Worm (Caenorhabditis elegans) whole organism, mixed stage, embryonic: ENCODE measurements around the gene R02F11.10.
"Not testable (repeated sequence)": the region's sequence is repeated elsewhere in the genome, so short reads cannot be mapped to it uniquely, and the experiment has no call there.

Experiments used
- blmp-1 ChIP-seq: fragments of 150-350 bp; optimal IDR thresholded peaks from 2 replicates; lab custom pipeline; 2014; ENCODE audit warnings: missing biosample characterization, missing genetic modification characterization
- ceh-39 ChIP-seq: fragments of 150-350 bp; optimal IDR thresholded peaks from 2 replicates; lab custom pipeline; 2014; ENCODE audit warnings: missing biosample characterization, missing genetic modification characterization
- ceh-43 ChIP-seq: fragments of 200-800 bp; sonication (Bioruptor generic); optimal IDR thresholded peaks from 2 replicates; lab custom pipeline; 2018; ENCODE audit warnings: mild to moderate bottlenecking, missing genetic modification characterization, moderate library complexity, missing compliant biosample characterization
- ceh-83 ChIP-seq: fragments of 200-800 bp; sonication (Bioruptor generic); optimal IDR thresholded peaks from 2 replicates; lab custom pipeline; 2018; ENCODE audit warnings: mild to moderate bottlenecking, missing genetic modification characterization, missing compliant biosample characterization
- ces-1 ChIP-seq: fragments of 150-350 bp; optimal IDR thresholded peaks from 2 replicates; lab custom pipeline; 2014; ENCODE audit warnings: missing biosample characterization, missing genetic modification reagents, missing genetic modification characterization
- cnd-1 ChIP-seq: fragments of 200-800 bp; sonication (Bioruptor generic); optimal IDR thresholded peaks from 2 replicates; lab custom pipeline; 2018; ENCODE audit warnings: mild to moderate bottlenecking, missing genetic modification characterization, missing compliant biosample characterization
- drap-1 ChIP-seq: fragments of 200-800 bp; sonication (Bioruptor generic); optimal IDR thresholded peaks from 3 replicates; lab custom pipeline; 2018; ENCODE audit warnings: mild to moderate bottlenecking, missing genetic modification characterization, missing compliant biosample characterization
- elt-1 ChIP-seq: sonication (generic microtip); optimal IDR thresholded peaks from 2 replicates; lab custom pipeline; 2017; ENCODE audit warnings: missing genetic modification characterization, mild to moderate bottlenecking, missing compliant biosample characterization, antibody characterized with exemption, moderate library complexity, borderline replicate concordance; ENCODE audit not compliant: insufficient read depth
- flh-1 ChIP-seq: fragments of 200-800 bp; sonication (Bioruptor generic); optimal IDR thresholded peaks from 2 replicates; lab custom pipeline; 2018; ENCODE audit warnings: mild to moderate bottlenecking, missing genetic modification characterization, moderate library complexity, missing compliant biosample characterization
- ham-2 ChIP-seq: fragments of 200-800 bp; sonication (Bioruptor generic); optimal IDR thresholded peaks from 2 replicates; lab custom pipeline; 2018; ENCODE audit warnings: mild to moderate bottlenecking, missing genetic modification characterization, missing compliant biosample characterization
- hlh-1 ChIP-seq: fragments of 150-350 bp; optimal IDR thresholded peaks from 2 replicates; lab custom pipeline; 2014; ENCODE audit warnings: missing biosample characterization, missing genetic modification reagents, missing genetic modification characterization
- lin-13 ChIP-seq: fragments of 150-350 bp; optimal IDR thresholded peaks from 2 replicates; lab custom pipeline; 2014; ENCODE audit warnings: missing biosample characterization, missing genetic modification characterization
- lin-32 ChIP-seq: fragments of 200-800 bp; sonication (Bioruptor generic); optimal IDR thresholded peaks from 2 replicates; lab custom pipeline; 2018; ENCODE audit warnings: mild to moderate bottlenecking, missing genetic modification characterization, missing compliant biosample characterization
- lsy-2 ChIP-seq: fragments of 150-350 bp; optimal IDR thresholded peaks from 2 replicates; lab custom pipeline; 2014; ENCODE audit warnings: missing biosample characterization, missing genetic modification characterization
- mab-5 ChIP-seq: fragments of 150-350 bp; optimal IDR thresholded peaks from 2 replicates; lab custom pipeline; 2014; ENCODE audit warnings: missing biosample characterization, missing genetic modification characterization
- mep-1 ChIP-seq: fragments of 150-350 bp; optimal IDR thresholded peaks from 2 replicates; lab custom pipeline; 2017; ENCODE audit warnings: missing biosample characterization, missing genetic modification reagents, missing genetic modification characterization, inconsistent platforms
- mls-2 ChIP-seq: sonication (generic microtip); optimal IDR thresholded peaks from 2 replicates; lab custom pipeline; 2016; ENCODE audit warnings: mild to moderate bottlenecking, missing genetic modification characterization, moderate library complexity, missing compliant biosample characterization
- nhr-2 ChIP-seq: fragments of 150-350 bp; optimal IDR thresholded peaks from 2 replicates; lab custom pipeline; 2014; ENCODE audit warnings: missing biosample characterization, missing genetic modification characterization
- nhr-237 ChIP-seq: fragments of 150-350 bp; optimal IDR thresholded peaks from 2 replicates; lab custom pipeline; 2014; ENCODE audit warnings: missing biosample characterization, missing genetic modification characterization
- nhr-28 ChIP-seq: fragments of 150-350 bp; optimal IDR thresholded peaks from 2 replicates; lab custom pipeline; 2014; ENCODE audit warnings: missing biosample characterization, missing genetic modification characterization
- nhr-76 ChIP-seq: sonication (generic microtip); optimal IDR thresholded peaks from 2 replicates; lab custom pipeline; 2017; ENCODE audit warnings: missing biosample characterization, missing genetic modification characterization
- pha-4 ChIP-seq: fragments of 150-350 bp; optimal IDR thresholded peaks from 2 replicates; lab custom pipeline; 2018; ENCODE audit warnings: missing biosample characterization, missing genetic modification reagents, missing genetic modification characterization
- sem-2 ChIP-seq: fragments of 200-800 bp; sonication (Bioruptor generic); optimal IDR thresholded peaks from 2 replicates; lab custom pipeline; 2018; ENCODE audit warnings: mild to moderate bottlenecking, missing genetic modification characterization, missing compliant biosample characterization
- snpc-4 ChIP-seq: fragments of 150-350 bp; optimal IDR thresholded peaks from 2 replicates; lab custom pipeline; 2014; ENCODE audit warnings: missing biosample characterization, missing genetic modification characterization
- sptf-1 ChIP-seq: sonication (generic microtip); optimal IDR thresholded peaks from 2 replicates; lab custom pipeline; 2017; ENCODE audit warnings: mild to moderate bottlenecking, missing genetic modification characterization, moderate library complexity, missing compliant biosample characterization
- tbx-8 ChIP-seq: fragments of 200-800 bp; sonication (Bioruptor generic); optimal IDR thresholded peaks from 2 replicates; lab custom pipeline; 2018; ENCODE audit warnings: mild to moderate bottlenecking, missing genetic modification characterization, moderate library complexity, missing compliant biosample characterization
- unc-120 ChIP-seq: sonication (generic microtip); optimal IDR thresholded peaks from 2 replicates; lab custom pipeline; 2017; ENCODE audit warnings: missing genetic modification characterization, missing compliant biosample characterization; ENCODE audit not compliant: poor library complexity, severe bottlenecking
- unc-39 ChIP-seq: fragments of 150-350 bp; optimal IDR thresholded peaks from 2 replicates; lab custom pipeline; 2014; ENCODE audit warnings: missing biosample characterization, missing genetic modification characterization
- unc-62 ChIP-seq: fragments of 150-350 bp; optimal IDR thresholded peaks from 2 replicates; lab custom pipeline; 2014; ENCODE audit warnings: missing biosample characterization, missing genetic modification reagents, missing genetic modification characterization
- zip-8 ChIP-seq: fragments of 150-350 bp; optimal IDR thresholded peaks from 2 replicates; lab custom pipeline; 2014; ENCODE audit warnings: missing biosample characterization, missing genetic modification characterization
- ztf-11 ChIP-seq: fragments of 150-350 bp; optimal IDR thresholded peaks from 2 replicates; lab custom pipeline; 2014; ENCODE audit warnings: missing biosample characterization, missing genetic modification characterization

Gene R02F11.10

DNA sequence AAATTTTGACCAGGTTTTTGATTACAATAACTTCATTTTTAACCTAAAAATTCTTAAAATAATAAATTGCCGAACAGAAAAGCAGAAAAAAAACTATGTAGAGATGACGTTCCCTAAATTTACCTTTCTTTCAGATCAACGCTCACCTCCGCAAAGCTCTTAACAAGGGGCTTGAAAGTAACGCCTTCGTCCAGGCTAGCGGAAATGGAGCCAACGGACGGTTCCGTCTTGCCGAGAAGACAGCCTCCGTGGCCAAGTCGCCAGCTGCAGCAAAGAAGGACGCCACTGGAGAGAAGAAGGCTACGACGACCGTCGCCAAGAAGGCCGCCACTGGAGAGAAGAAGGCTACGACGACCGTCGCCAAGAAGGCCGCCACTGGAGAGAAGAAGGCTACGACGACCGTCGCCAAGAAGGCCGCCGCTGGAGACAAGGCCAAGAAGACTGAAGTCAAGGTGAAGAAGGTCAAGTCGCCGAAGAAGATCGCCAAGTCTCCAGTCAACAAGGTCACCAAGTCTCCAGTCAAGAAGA, 34.2 kb upstream of the R02F11.10 start:
- TF ChIP-seq cnd-1 = no peak
- no peak for TF ChIP-seq lin-13 (tag; lab: Kevin White, UChicago)
- TF ChIP-seq snpc-4 = no peak
- no peak for TF ChIP-seq unc-120 (tag; lab: Kevin White, UChicago)
- TF ChIP-seq ztf-11 (tag; lab: Kevin White, UChicago) = no peak
- TF ChIP-seq nhr-2 (tag; lab: Kevin White, UChicago) = no peak
- no peak for TF ChIP-seq ceh-43 (GFP tag; lab: Kevin White, UChicago)
- no peak for TF ChIP-seq pha-4 (tag; lab: Kevin White, UChicago)
- TF ChIP-seq ceh-83 (GFP tag; lab: Kevin White, UChicago) = no peak
- no peak for TF ChIP-seq zip-8

DNA sequence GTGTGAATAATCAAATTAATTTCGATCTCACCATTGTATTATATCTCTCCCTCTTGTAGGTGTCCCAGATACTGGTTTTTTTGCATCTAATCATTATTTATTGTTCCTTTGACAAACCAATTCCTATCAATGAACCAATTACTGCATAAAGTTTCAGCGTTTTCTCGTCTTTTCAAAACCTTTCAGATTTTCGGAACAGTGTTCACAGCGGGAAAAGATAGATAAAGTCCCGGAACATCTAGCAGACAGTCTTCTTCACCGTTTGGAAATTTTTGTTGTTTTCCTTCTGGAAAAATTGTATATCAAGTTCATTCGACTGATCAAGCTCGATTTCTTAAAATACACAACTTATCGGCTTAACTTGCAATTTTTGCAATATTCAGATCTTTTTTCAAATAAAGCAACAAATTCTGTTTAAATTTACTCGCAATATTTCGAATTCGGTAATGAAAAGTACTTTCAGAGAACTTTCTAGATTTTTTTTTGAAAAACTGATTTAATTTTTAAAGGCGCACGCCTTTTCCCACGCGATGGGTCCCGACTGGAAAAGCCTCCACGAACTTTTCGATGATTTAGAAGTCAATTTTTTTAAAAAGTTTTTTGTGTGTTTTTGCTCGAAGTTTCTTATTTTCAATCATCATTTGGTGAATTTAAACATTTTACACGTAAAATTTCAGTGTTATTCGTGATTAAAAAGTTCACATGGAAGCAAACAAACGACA, 33.5 kb upstream of the R02F11.10 start, which contains the start of gene pgl-3:
TSS of gene pgl-3 (plus strand) at position 672 of the 722 bp plus-strand sequence.
- TF ChIP-seq drap-1 = no peak
- TF ChIP-seq zip-8 = no peak
- no peak for TF ChIP-seq flh-1 (GFP tag; lab: Kevin White, UChicago)
- no peak for TF ChIP-seq mab-5 (tag; lab: Kevin White, UChicago)
- TF ChIP-seq cnd-1 = no peak
- no peak for TF ChIP-seq nhr-76 (tag; lab: Kevin White, UChicago)
- TF ChIP-seq, all 35 proteins: peak for 0

DNA sequence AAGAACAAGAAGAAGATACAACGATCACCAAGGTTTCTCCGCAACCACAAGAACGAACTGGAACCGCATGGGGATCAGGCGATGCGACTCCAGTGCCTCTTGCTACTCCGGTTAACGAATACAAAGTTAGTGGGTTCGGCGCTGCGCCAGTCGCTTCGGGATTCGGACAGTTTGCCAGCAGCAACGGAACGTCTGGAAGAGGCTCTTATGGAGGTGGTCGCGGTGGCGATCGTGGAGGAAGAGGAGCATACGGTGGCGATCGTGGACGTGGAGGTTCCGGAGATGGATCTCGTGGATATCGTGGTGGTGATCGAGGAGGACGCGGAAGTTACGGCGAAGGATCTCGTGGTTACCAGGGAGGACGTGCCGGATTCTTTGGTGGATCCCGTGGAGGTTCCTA, 30.9 kb upstream of the R02F11.10 start:
- TF ChIP-seq cnd-1 = no peak
- no peak for TF ChIP-seq ham-2
- no peak for TF ChIP-seq lsy-2 (tag; lab: Kevin White, UChicago)
- TF ChIP-seq hlh-1 = no peak
- no peak for TF ChIP-seq ceh-43 (GFP tag; lab: Kevin White, UChicago)
- no peak for TF ChIP-seq ceh-39 (tag; lab: Kevin White, UChicago)
- TF ChIP-seq ceh-83 (GFP tag; lab: Kevin White, UChicago) = no peak
- TF ChIP-seq mls-2 = no peak
- no peak for TF ChIP-seq nhr-28 (tag; lab: Kevin White, UChicago)
- no peak for TF ChIP-seq lin-13 (tag; lab: Kevin White, UChicago)
- TF ChIP-seq unc-62 (GFP tag; lab: Kevin White, UChicago) = no peak
- no peak for TF ChIP-seq elt-1
- no peak for TF ChIP-seq nhr-2 (tag; lab: Kevin White, UChicago)
- TF ChIP-seq unc-39 = no peak
- TF ChIP-seq nhr-237 (tag; lab: Kevin White, UChicago) = no peak
- TF ChIP-seq flh-1 (GFP tag; lab: Kevin White, UChicago) = no peak

DNA sequence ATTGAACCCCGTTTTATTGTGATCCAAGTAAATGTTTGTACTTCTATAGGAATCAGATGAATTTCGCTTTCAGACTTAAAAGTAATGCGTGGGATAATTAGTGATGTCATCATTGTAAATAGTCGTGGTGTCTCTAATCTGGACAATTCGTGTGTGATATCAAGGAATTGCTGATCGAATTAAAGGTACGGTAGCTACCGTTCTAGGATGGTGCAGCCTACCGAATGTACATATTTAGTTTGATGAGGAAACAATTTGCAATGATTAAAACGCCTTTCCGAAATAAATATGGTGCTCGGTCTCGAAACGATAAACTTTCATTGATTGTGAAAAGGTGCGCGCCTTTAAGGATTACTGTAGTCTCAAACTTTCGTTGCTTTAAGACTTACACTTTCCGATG, 30.4 kb upstream of the R02F11.10 start:
- no peak for TF ChIP-seq flh-1 (GFP tag; lab: Kevin White, UChicago)
- TF ChIP-seq tbx-8 (GFP tag; lab: Kevin White, UChicago) = no peak
- TF ChIP-seq blmp-1 = no peak
- TF ChIP-seq lin-13 (tag; lab: Kevin White, UChicago) = no peak
- no peak for TF ChIP-seq sptf-1 (tag; lab: Kevin White, UChicago)
- TF ChIP-seq unc-62 (GFP tag; lab: Kevin White, UChicago) = no peak
- TF ChIP-seq mab-5 (tag; lab: Kevin White, UChicago) = no peak
- TF ChIP-seq sem-2 (GFP tag; lab: Kevin White, UChicago) = no peak
- no peak for TF ChIP-seq hlh-1
- TF ChIP-seq lsy-2 (tag; lab: Kevin White, UChicago) = no peak
- no peak for TF ChIP-seq ceh-43 (GFP tag; lab: Kevin White, UChicago)
- no peak for TF ChIP-seq lin-32 (GFP tag; lab: Kevin White, UChicago)
- no peak for TF ChIP-seq unc-39

DNA sequence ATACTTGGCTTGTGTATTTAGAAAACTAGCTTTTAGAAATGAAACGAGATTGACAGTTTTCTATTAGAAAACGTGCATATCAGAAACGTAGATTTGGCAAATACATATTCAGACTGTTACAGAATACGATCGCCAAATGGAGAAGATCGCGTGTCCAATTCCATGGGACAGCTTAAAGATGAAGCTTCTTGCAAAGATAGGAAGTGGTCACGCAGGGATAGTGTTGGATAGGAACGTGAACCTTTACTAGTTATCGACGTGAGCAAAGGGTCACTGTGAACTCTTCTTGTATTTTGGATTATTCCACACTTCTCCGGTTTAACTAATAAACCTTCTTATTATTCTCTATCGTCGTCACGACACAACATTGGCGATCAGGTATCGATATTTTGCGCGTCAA, 28.2 kb upstream of the R02F11.10 start, which contains the start of gene bgnt-1.4:
TSS of gene bgnt-1.4 (plus strand) at position 301 of the 400 bp plus-strand sequence.
- not testable (repeated sequence) for TF ChIP-seq mep-1 (tag; lab: Kevin White, UChicago); lin-13 (tag; lab: Kevin White, UChicago); ces-1
